Worm (Caenorhabditis elegans) whole organism, late embryonic: ENCODE measurements around the gene R12C12.9.

ENCODE experiments used
- ama-1 ChIP-seq: fragments of 150-350 bp; optimal IDR thresholded peaks from 2 replicates; lab custom pipeline; 2014
- elt-2 ChIP-seq: sonication (generic microtip); optimal IDR thresholded peaks from 2 replicates; lab custom pipeline; 2016; ENCODE audit warnings: missing genetic modification reagents, missing genetic modification characterization, missing compliant biosample characterization
- lin-11 ChIP-seq: fragments of 200-800 bp; sonication (Bioruptor generic); optimal IDR thresholded peaks from 2 replicates; lab custom pipeline; 2018; ENCODE audit warnings: mild to moderate bottlenecking, missing genetic modification characterization, missing compliant biosample characterization
- odd-2 ChIP-seq: sonication (generic microtip); optimal IDR thresholded peaks from 2 replicates; lab custom pipeline; 2017; ENCODE audit warnings: antibody characterized with exemption, mild to moderate bottlenecking, missing genetic modification characterization, missing compliant biosample characterization
- pha-4 ChIP-seq: fragments of 150-350 bp; optimal IDR thresholded peaks from 2 replicates; lab custom pipeline; 2018; ENCODE audit warnings: missing biosample characterization, missing genetic modification reagents, missing genetic modification characterization
- pqm-1 ChIP-seq: sonication (generic microtip); optimal IDR thresholded peaks from 2 replicates; lab custom pipeline; 2016; ENCODE audit warnings: missing genetic modification characterization, missing compliant biosample characterization
- tbx-2 ChIP-seq: sonication (generic microtip); optimal IDR thresholded peaks from 2 replicates; lab custom pipeline; 2016; ENCODE audit warnings: missing genetic modification characterization, missing compliant biosample characterization

- no peak for TF ChIP-seq pha-4 (tag; lab: Kevin White, UChicago)
- TF ChIP-seq elt-2 (tag; lab: Kevin White, UChicago), result no peak
- TF ChIP-seq pqm-1 (tag; lab: Kevin White, UChicago), result no peak
- TF ChIP-seq ama-1, result no peak
- TF ChIP-seq lin-11 (tag; lab: Kevin White, UChicago), result no peak
- TF ChIP-seq odd-2 (tag; lab: Kevin White, UChicago), result no peak
- TF ChIP-seq tbx-2 (tag; lab: Kevin White, UChicago), result no peak
These were observed 868 bp upstream of the R12C12.9 start for ce11 chrII:6025647-6026046.
